Worm (Caenorhabditis elegans): ENCODE measurements around the gene pqn-87.
A peak's percentile ranks its signal among the peaks of the same experiment; 100 is the strongest.

pqn-87 gene

DNA sequence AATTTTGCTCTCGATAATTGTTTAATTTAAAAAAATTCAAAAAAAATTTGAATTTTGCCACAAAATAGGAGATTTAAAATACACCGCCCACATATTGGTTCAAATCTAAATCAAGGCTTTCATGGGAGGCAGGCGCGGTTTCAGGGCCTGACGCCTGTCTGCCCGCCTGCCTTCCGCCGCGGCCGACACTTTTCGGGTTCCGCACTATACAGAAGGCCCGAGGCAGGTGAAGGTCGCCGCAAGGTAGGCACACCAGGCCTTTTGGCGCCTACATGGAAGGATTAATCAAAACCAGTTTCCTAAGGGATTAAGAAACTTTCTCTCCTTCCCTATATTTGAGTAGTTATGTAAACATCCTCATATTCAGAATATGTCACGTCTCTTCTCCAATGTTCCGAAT is 17.7 kb upstream of the pqn-87 start, which contains the start of gene Y57A10A.24:
Y57A10A.24 (plus strand) TSS at position 396 of the 400 bp plus-strand sequence.
- no peak for TF ChIP-seq nhr-77 (tag; optimal IDR thresholded peaks at IDR 0.05)
- TF ChIP-seq nhr-25 (tag; optimal IDR thresholded peaks at IDR 0.05) = no peak
- no peak for TF ChIP-seq unc-55 (GFP tag; optimal IDR thresholded peaks at IDR 0.05)
- no peak for TF ChIP-seq mbf-1 (tag; optimal IDR thresholded peaks at IDR 0.05)
- no peak for TF ChIP-seq C34F6.9 (tag; optimal IDR thresholded peaks at IDR 0.05)
- TF ChIP-seq R02D3.7 (tag; optimal IDR thresholded peaks at IDR 0.05) = no peak
- TF ChIP-seq nhr-129 (tag; optimal IDR thresholded peaks at IDR 0.05) = no peak
- TF ChIP-seq unc-62 (GFP tag; optimal IDR thresholded peaks at IDR 0.05) = no peak
- TF ChIP-seq lin-13 (GFP tag; optimal IDR thresholded peaks at IDR 0.05) = no peak
- no peak for TF ChIP-seq ceh-16 (tag; optimal IDR thresholded peaks at IDR 0.05)
- no peak for TF ChIP-seq nhr-12 (tag; optimal IDR thresholded peaks at IDR 0.05)
- no peak for TF ChIP-seq lin-39 (tag; optimal IDR thresholded peaks at IDR 0.05)
- no peak for TF ChIP-seq egl-27 (tag; optimal IDR thresholded peaks at IDR 0.05)
- no peak for TF ChIP-seq zag-1 (tag; optimal IDR thresholded peaks at IDR 0.05)
- no peak for TF ChIP-seq ceh-82 (tag; optimal IDR thresholded peaks at IDR 0.05)

DNA sequence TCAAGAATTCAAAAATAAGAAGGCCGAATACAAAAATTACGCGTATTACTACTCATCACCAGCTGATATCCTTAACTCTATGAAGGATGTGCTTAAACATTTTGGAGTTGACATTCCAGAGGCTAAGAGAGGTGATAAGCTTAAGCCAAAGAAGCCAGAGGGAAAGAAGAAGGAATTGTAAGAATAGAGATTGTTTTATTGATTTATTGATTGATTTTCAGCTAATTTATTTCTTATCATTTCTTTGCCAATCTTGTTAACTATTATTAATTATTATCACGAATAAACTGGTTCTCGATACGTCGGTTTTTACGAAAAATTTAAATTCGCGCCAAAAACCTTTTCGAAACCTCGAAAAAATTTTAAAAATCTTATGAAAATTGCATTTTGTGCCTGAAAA is 16.9 kb upstream of the pqn-87 start:
- TF ChIP-seq ama-1 (optimal IDR thresholded peaks at IDR 0.05) = no peak
- no peak for TF ChIP-seq sem-4 (tag; optimal IDR thresholded peaks at IDR 0.05)

DNA sequence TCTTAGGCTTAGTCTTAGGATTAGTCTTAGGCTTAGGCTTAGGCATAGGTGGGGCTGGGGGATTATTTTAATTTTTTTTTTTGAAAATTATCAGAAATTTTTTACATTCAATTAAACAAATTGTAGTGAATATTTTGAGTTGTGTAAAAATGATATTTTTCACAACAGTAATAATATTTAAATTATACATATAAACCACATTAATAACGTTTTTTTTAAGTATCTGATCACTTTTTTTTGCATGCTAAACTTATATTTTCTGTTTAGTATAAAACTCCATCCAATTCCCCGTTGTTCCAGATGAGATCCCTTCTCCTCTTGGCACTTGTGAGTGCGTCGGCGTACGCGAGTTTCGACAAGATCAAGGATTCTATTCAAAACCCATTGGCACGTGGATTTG is 15.2 kb upstream of the pqn-87 start, which contains the start of gene txdc-12.1:
txdc-12.1 (plus strand) TSS at position 301 of the 400 bp plus-strand sequence.
- TF ChIP-seq ceh-82 (tag; optimal IDR thresholded peaks at IDR 0.05) (no peak), mab-5 (tag; optimal IDR thresholded peaks at IDR 0.05) (no peak), lin-11 (tag; optimal IDR thresholded peaks at IDR 0.05) (no peak), fos-1 (tag; optimal IDR thresholded peaks at IDR 0.05) (no peak), nhr-237 (tag; optimal IDR thresholded peaks at IDR 0.05) (no peak), nhr-77 (tag; optimal IDR thresholded peaks at IDR 0.05) (no peak)

DNA sequence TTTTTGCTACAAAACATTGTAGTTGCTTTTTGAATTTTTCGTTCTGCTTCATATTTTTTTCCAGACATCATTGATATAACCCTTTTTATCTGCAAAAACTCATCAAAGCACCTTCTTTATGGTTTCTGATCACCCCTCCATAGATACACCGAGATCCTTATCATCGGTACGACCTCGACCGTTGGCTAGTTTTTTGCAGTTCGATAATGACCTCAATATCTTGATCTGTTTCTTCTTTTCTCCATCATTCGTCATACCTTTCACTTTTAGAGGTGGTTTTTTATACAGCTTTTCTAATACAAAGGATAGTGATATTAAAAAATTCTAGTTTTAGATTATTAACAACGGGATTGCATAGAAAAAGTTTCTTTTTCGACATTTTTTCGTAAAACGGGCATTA is 14.6 kb upstream of the pqn-87 start:
- TF ChIP-seq snpc-4 (tag; optimal IDR thresholded peaks at IDR 0.05) (no peak), nhr-6 (tag; optimal IDR thresholded peaks at IDR 0.05) (no peak), egl-27 (tag; optimal IDR thresholded peaks at IDR 0.05) (no peak), sem-4 (tag; optimal IDR thresholded peaks at IDR 0.05) (peak; percentile 51), F13H6.1 (tag; optimal IDR thresholded peaks at IDR 0.05) (no peak), lin-13 (GFP tag; optimal IDR thresholded peaks at IDR 0.05) (no peak), fos-1 (tag; optimal IDR thresholded peaks at IDR 0.05) (peak; percentile 82), lin-11 (tag; optimal IDR thresholded peaks at IDR 0.05) (no peak), mbf-1 (tag; optimal IDR thresholded peaks at IDR 0.05) (no peak), unc-39 (tag; optimal IDR thresholded peaks at IDR 0.05) (no peak), skn-1 (tag; optimal IDR thresholded peaks at IDR 0.05) (no peak), mdl-1 (tag; optimal IDR thresholded peaks at IDR 0.05) (no peak), alr-1 (tag; optimal IDR thresholded peaks at IDR 0.05) (no peak), peb-1 (tag; optimal IDR thresholded peaks at IDR 0.05) (no peak), ztf-11 (tag; optimal IDR thresholded peaks at IDR 0.05) (no peak), sma-9 (GFP tag; optimal IDR thresholded peaks at IDR 0.05) (no peak), sma-9 (tag; optimal IDR thresholded peaks at IDR 0.05) (no peak), nhr-21 (tag; optimal IDR thresholded peaks at IDR 0.05) (peak; percentile 37), ceh-82 (tag; optimal IDR thresholded peaks at IDR 0.05) (no peak), ama-1 (optimal IDR thresholded peaks at IDR 0.05) (no peak), ceh-16 (tag; optimal IDR thresholded peaks at IDR 0.05) (peak; percentile 58), aly-2 (tag; optimal IDR thresholded peaks at IDR 0.05) (no peak), nhr-11 (tag; optimal IDR thresholded peaks at IDR 0.05) (no peak), mab-5 (tag; optimal IDR thresholded peaks at IDR 0.05) (no peak), elt-3 (tag; optimal IDR thresholded peaks at IDR 0.05) (no peak), unc-55 (GFP tag; optimal IDR thresholded peaks at IDR 0.05) (no peak), dmd-4 (tag; optimal IDR thresholded peaks at IDR 0.05) (no peak), gmeb-1 (tag; optimal IDR thresholded peaks at IDR 0.05) (no peak), R02D3.7 (tag; optimal IDR thresholded peaks at IDR 0.05) (no peak), ZK546.5 (tag; optimal IDR thresholded peaks at IDR 0.05) (no peak), C34F6.9 (tag; optimal IDR thresholded peaks at IDR 0.05) (no peak), nhr-10 (tag; optimal IDR thresholded peaks at IDR 0.05) (no peak), ztf-4 (tag; optimal IDR thresholded peaks at IDR 0.05) (no peak), nhr-129 (tag; optimal IDR thresholded peaks at IDR 0.05) (no peak), ztf-1 (GFP tag; conservative IDR thresholded peaks at IDR 0.05) (no peak), unc-62 (GFP tag; optimal IDR thresholded peaks at IDR 0.05) (no peak), crh-2 (tag; optimal IDR thresholded peaks at IDR 0.05) (no peak), blmp-1 (tag; optimal IDR thresholded peaks at IDR 0.05; ENCODE audit: insufficient read depth) (peak; percentile 96), lin-39 (tag; optimal IDR thresholded peaks at IDR 0.05) (no peak), lsy-2 (tag; optimal IDR thresholded peaks at IDR 0.05) (peak in 1 of 2 experiments; percentile 28), nhr-237 (tag; optimal IDR thresholded peaks at IDR 0.05) (no peak), nhr-77 (tag; optimal IDR thresholded peaks at IDR 0.05) (no peak), nhr-23 (tag; optimal IDR thresholded peaks at IDR 0.05) (no peak), sma-3 (GFP tag; optimal IDR thresholded peaks at IDR 0.05) (no peak), nhr-25 (tag; optimal IDR thresholded peaks at IDR 0.05) (peak; percentile 84)
